Fruit fly (Drosophila melanogaster): ENCODE data around the gene CG7573.

CG7573 gene

dm6 chr3L:11318532-11319170, 7.1 kb downstream of the CG7573 start (continued):
- peak; percentile 81 for TF ChIP-seq MTF-1 (GFP tag; optimal IDR thresholded peaks at IDR 0.05; ENCODE audit: borderline replicate concordance)
- TF ChIP-seq lbe (GFP tag; optimal IDR thresholded peaks at IDR 0.05), result peak; percentile 74
- peak; percentile 87 for TF ChIP-seq ems (GFP tag; optimal IDR thresholded peaks at IDR 0.05)
- TF ChIP-seq Rfx (GFP tag; IDR thresholded peaks at IDR 0.05), result peak; percentile 91
- TF ChIP-seq Dp (GFP tag; optimal IDR thresholded peaks at IDR 0.05), result no peak
- TF ChIP-seq dmrt99B (tag; optimal IDR thresholded peaks at IDR 0.05), result peak; percentile 92
- no peak for TF ChIP-seq Gsc (GFP tag; IDR thresholded peaks at IDR 0.05)
- TF ChIP-seq ssp (GFP tag; IDR thresholded peaks at IDR 0.05), result peak; percentile 77
- peak; percentile 67 for TF ChIP-seq CG31365 (tag; optimal IDR thresholded peaks at IDR 0.05)
- peak; percentile 85 for TF ChIP-seq grau (tag; optimal IDR thresholded peaks at IDR 0.05)
- TF ChIP-seq mld (GFP tag; IDR thresholded peaks at IDR 0.05; ENCODE audit: partially characterized antibody), result no peak
- TF ChIP-seq CG10209 (GFP tag; optimal IDR thresholded peaks at IDR 0.05), result peak; percentile 87
- TF ChIP-seq tin (GFP tag; optimal IDR thresholded peaks at IDR 0.05), result peak; percentile 83
- no peak for TF ChIP-seq lov (optimal IDR thresholded peaks at IDR 0.05)
- peak; percentile 89 for TF ChIP-seq lov (GFP tag; IDR thresholded peaks at IDR 0.05)
- TF ChIP-seq btn (GFP tag; optimal IDR thresholded peaks at IDR 0.05), result peak; percentile 71
- peak; percentile 15 for TF ChIP-seq CG17186 (GFP tag; optimal IDR thresholded peaks at IDR 0.05)
- TF ChIP-seq Drgx (GFP tag; IDR thresholded peaks at IDR 0.05), result peak; percentile 72
- peak; percentile 63; the same call in 1 of the 2 replicates for TF ChIP-seq CG10321 (GFP tag; IDR thresholded peaks at IDR 0.05)
- peak; percentile 92 for TF ChIP-seq gce (GFP tag; IDR thresholded peaks at IDR 0.05)
- TF ChIP-seq trem (tag; optimal IDR thresholded peaks at IDR 0.05), result peak; percentile 79
- no peak for TF ChIP-seq inv (GFP tag; IDR thresholded peaks at IDR 0.05; ENCODE audit: partially characterized antibody)
- peak; percentile 17 for TF ChIP-seq vfl (GFP tag; optimal IDR thresholded peaks at IDR 0.05)
- TF ChIP-seq CG7745 (tag; optimal IDR thresholded peaks at IDR 0.05), result no peak
- peak; percentile 91 for TF ChIP-seq Gug (GFP tag; IDR thresholded peaks at IDR 0.05)
- TF ChIP-seq chinmo (GFP tag; IDR thresholded peaks at IDR 0.05; ENCODE audit: partially characterized antibody), result no peak
- TF ChIP-seq CG10462 (GFP tag; optimal IDR thresholded peaks at IDR 0.05), result peak; percentile 62
- TF ChIP-seq klu (GFP tag; IDR thresholded peaks at IDR 0.05), result peak; percentile 81
- TF ChIP-seq pan (optimal IDR thresholded peaks at IDR 0.05), result no peak
- TF ChIP-seq pan (GFP tag; optimal IDR thresholded peaks at IDR 0.05 in 1 of 2, IDR thresholded peaks at IDR 0.05 in 1 of 2), result peak in 1 of 2 experiments; percentile 94
- TF ChIP-seq CG4707 (GFP tag; optimal IDR thresholded peaks at IDR 0.05), result peak; percentile 80
- TF ChIP-seq dati (GFP tag; IDR thresholded peaks at IDR 0.05), result peak; percentile 86
- peak; percentile 88 for TF ChIP-seq CG17829 (tag; optimal IDR thresholded peaks at IDR 0.05)
- TF ChIP-seq CG10366 (GFP tag; IDR thresholded peaks at IDR 0.05), result peak; percentile 87
- TF ChIP-seq CTCF (GFP tag; optimal IDR thresholded peaks at IDR 0.05), result peak; percentile 28
- peak; percentile 92 for TF ChIP-seq E2f1 (GFP tag; IDR thresholded peaks at IDR 0.05)
- TF ChIP-seq pnt (GFP tag; optimal IDR thresholded peaks at IDR 0.05), result peak; percentile 79
- TF ChIP-seq crol (GFP tag; IDR thresholded peaks at IDR 0.05), result peak; percentile 21; the same call in 1 of the 2 replicates
- TF ChIP-seq CG43689 (GFP tag; IDR thresholded peaks at IDR 0.05), result peak; percentile 67
- peak; percentile 31 for TF ChIP-seq Hand (GFP tag; optimal IDR thresholded peaks at IDR 0.05)
- TF ChIP-seq salm (tag; optimal IDR thresholded peaks at IDR 0.05), result peak; percentile 74
- TF ChIP-seq CG7987 (GFP tag; optimal IDR thresholded peaks at IDR 0.05), result peak; percentile 69
- no peak for TF ChIP-seq CG9876 (GFP tag; optimal IDR thresholded peaks at IDR 0.05)
- peak; percentile 92 for TF ChIP-seq CG1603 (tag; optimal IDR thresholded peaks at IDR 0.05)
- TF ChIP-seq dan (GFP tag; IDR thresholded peaks at IDR 0.05), result peak; percentile 56; the same call in 1 of the 2 replicates
- TF ChIP-seq CG12942 (GFP tag; optimal IDR thresholded peaks at IDR 0.05), result peak; percentile 74
- peak; percentile 84 for TF ChIP-seq CG33213 (GFP tag; optimal IDR thresholded peaks at IDR 0.05)
- TF ChIP-seq p53 (GFP tag; optimal IDR thresholded peaks at IDR 0.05), result peak; percentile 37
- TF ChIP-seq Myb (GFP tag; optimal IDR thresholded peaks at IDR 0.05), result peak; percentile 58
- TF ChIP-seq CG1792 (GFP tag; optimal IDR thresholded peaks at IDR 0.05), result peak; percentile 91
- TF ChIP-seq cato (GFP tag; optimal IDR thresholded peaks at IDR 0.05; ENCODE audit: borderline replicate concordance), result peak; percentile 56

All from whole organism, embryonic.